Worm (Caenorhabditis elegans) whole organism, midembryonic: ENCODE measurements around the gene C46H3.1.

Source experiments
- T22C8.4 ChIP-seq: fragments of 200-800 bp; sonication (Bioruptor generic); IDR thresholded peaks from 2 replicates; pipeline ENCODE4 v1.3.6; 2022; ENCODE audit warnings: missing genetic modification characterization, missing compliant biosample characterization
- cog-1 ChIP-seq: sonication (generic microtip); optimal IDR thresholded peaks from 2 replicates; lab custom pipeline; 2016; ENCODE audit warnings: missing genetic modification characterization, missing compliant biosample characterization
- flt-1 ChIP-seq: fragments of 200-800 bp; sonication (Bioruptor generic); IDR thresholded peaks from 2 replicates; pipeline ENCODE4 v1.3.6; 2022; ENCODE audit warnings: missing genetic modification characterization, missing compliant biosample characterization
- klf-2 ChIP-seq: fragments of 200-800 bp; sonication (Bioruptor generic); conservative IDR thresholded peaks from 2 replicates; pipeline ENCODE4 v1.3.6; 2022; ENCODE audit warnings: missing genetic modification reagents, missing genetic modification characterization, missing compliant biosample characterization
- med-1 ChIP-seq: sonication (generic microtip); optimal IDR thresholded peaks from 2 replicates; lab custom pipeline; 2017; ENCODE audit warnings: missing genetic modification characterization, mild to moderate bottlenecking, missing compliant biosample characterization, antibody characterized with exemption, missing genetic modification reagents; ENCODE audit not compliant: insufficient read depth
- ref-1 ChIP-seq: fragments of 200-800 bp; sonication (Bioruptor generic); conservative IDR thresholded peaks from 2 replicates; pipeline ENCODE4 v1.3.6; 2022; ENCODE audit warnings: missing genetic modification reagents, missing genetic modification characterization, missing compliant biosample characterization
- tab-1 ChIP-seq: fragments of 200-800 bp; sonication (Bioruptor generic); IDR thresholded peaks from 2 replicates; pipeline ENCODE4 v1.3.6; 2022; ENCODE audit warnings: missing genetic modification characterization, missing compliant biosample characterization
- ztf-23 ChIP-seq: fragments of 200-800 bp; sonication (Bioruptor generic); IDR thresholded peaks from 2 replicates; pipeline ENCODE4 v1.3.6; 2022; ENCODE audit warnings: missing genetic modification reagents, missing genetic modification characterization, missing compliant biosample characterization
- ztf-29 ChIP-seq: fragments of 200-800 bp; sonication (Bioruptor generic); IDR thresholded peaks from 2 replicates; pipeline ENCODE4 v1.3.6; 2022; ENCODE audit warnings: missing genetic modification reagents, missing genetic modification characterization, missing compliant biosample characterization

The C46H3.1 gene

DNA sequence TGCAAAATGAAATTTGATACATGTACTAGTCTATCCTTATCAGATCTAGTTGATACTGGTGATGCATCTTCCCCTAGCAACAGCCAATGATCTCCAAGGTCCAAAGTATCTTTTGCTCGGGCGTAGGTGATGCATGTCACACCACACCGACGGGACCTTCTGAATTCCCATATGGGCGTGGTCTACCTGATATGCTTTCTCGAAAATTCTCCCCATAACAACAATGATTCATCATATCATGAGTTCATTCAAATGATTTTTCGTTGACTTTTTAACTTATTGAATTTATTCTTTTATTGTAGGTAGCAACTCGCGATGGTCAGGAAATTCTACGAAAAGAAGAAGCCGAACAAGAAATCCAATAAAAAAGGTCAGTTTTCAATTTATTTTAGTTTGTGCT lies at the start of gene C46H3.1:
Gene C46H3.1, plus strand, starts transcription at position 301 of the 400 bp plus-strand sequence.
- TF ChIP-seq ref-1 (GFP tag; lab: Robert Waterston, UW): no peak
- no peak for TF ChIP-seq tab-1 (GFP tag; lab: Robert Waterston, UW)

DNA sequence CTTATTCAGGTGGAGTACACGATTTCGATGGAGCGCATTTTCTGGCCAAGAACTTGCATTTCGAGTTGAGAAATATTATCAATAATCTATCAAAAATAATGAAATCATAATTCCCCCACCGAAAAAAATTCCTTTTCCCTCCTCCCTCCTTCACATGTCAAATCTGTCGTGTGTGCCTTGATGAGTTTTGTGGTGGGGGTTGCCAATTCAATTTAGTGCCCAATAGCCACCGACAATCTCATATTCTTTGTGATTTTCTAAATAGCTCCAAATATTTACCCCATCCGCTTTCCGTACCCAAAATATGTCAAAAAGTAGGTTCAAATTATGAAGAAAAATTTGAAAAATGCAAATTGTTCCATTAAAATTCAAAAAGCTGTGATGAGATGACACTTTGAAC lies 47.2 kb upstream of the C46H3.1 start, which contains the start of gene tmc-1:
Gene tmc-1, plus strand, starts transcription at position 189 of the 400 bp plus-strand sequence.
- TF ChIP-seq cog-1 (tag; lab: Kevin White, UChicago) (no peak), ref-1 (GFP tag; lab: Robert Waterston, UW) (no peak), tab-1 (GFP tag; lab: Robert Waterston, UW) (no peak), klf-2 (no peak), ztf-29 (GFP tag; lab: Robert Waterston, UW) (no peak), ztf-23 (GFP tag; lab: Robert Waterston, UW) (no peak), T22C8.4 (no peak), med-1 (GFP tag; lab: Kevin White, UChicago) (no peak)

DNA sequence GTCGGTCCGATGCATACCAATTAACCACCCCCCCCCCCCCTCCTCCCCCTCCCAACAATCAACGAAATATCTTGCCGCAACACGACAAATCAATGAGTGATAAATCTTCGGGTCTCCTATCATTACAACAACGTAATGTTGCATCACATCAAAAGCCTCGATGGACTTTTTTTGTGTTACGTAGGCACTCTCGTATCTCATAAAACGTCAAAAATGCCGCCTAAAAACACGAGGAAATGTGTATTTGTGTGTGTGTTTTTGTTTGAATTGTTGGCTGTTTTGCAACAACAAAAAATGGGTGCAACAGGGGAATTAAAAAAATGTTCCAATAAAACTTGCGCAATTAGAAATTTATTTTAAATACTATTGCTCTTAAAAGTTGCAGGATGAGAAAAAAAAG lies 42.0 kb upstream of the C46H3.1 start:
- TF ChIP-seq flt-1 (GFP tag; lab: Robert Waterston, UW) (no peak), klf-2 (no peak), ref-1 (GFP tag; lab: Robert Waterston, UW) (no peak), med-1 (GFP tag; lab: Kevin White, UChicago) (no peak), T22C8.4 (no peak), cog-1 (tag; lab: Kevin White, UChicago) (no peak), ztf-29 (GFP tag; lab: Robert Waterston, UW) (no peak), tab-1 (GFP tag; lab: Robert Waterston, UW) (no peak), ztf-23 (GFP tag; lab: Robert Waterston, UW) (no peak)

DNA sequence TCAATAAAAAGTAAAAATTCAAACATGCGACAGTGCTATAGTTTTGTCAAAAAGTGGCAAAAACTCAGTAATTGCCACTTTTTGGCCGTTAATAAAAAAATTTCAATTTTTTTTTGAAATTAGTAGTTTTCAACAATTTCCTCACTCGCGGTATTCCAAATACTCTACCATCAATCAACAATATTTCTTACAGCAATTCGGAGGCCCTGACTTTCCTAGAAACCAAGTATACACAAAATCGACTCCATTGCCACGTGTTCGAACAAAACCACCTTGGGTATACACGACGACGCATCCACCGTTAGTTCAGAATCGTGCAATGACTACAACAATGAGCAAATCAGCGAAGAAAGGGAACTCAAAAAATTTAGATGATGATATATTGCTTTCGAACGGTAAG lies 37.6 kb upstream of the C46H3.1 start:
- TF ChIP-seq cog-1 (tag; lab: Kevin White, UChicago): no peak
- no peak for TF ChIP-seq klf-2
- no peak for TF ChIP-seq flt-1 (GFP tag; lab: Robert Waterston, UW)
- TF ChIP-seq ztf-29 (GFP tag; lab: Robert Waterston, UW): no peak
- TF ChIP-seq T22C8.4: no peak
- no peak for TF ChIP-seq ref-1 (GFP tag; lab: Robert Waterston, UW)
- TF ChIP-seq med-1 (GFP tag; lab: Kevin White, UChicago): no peak
- no peak for TF ChIP-seq ztf-23 (GFP tag; lab: Robert Waterston, UW)
- TF ChIP-seq tab-1 (GFP tag; lab: Robert Waterston, UW): no peak

DNA sequence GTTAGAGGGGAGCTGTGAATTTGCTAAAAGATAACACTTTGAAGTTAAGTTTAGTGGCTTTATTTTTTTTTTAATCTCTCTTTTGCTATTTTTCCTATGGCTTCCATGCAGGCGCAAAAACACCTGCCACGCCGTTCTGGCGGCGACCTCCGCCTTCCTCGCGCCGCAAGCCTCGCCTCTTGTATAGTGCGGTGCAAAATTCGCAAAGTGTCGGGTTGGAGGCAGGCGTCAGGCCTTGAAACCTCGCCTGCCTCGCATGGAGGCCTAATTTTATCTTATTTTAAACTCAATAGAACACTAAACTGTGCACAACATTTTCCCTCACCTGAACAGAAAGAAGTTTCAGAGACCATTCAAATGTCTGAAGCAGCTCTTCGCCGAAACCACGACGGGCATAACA lies 37.2 kb upstream of the C46H3.1 start:
- TF ChIP-seq flt-1 (GFP tag; lab: Robert Waterston, UW): no peak
- TF ChIP-seq ztf-23 (GFP tag; lab: Robert Waterston, UW): no peak
- no peak for TF ChIP-seq klf-2
- TF ChIP-seq cog-1 (tag; lab: Kevin White, UChicago): no peak
- no peak for TF ChIP-seq med-1 (GFP tag; lab: Kevin White, UChicago)
- no peak for TF ChIP-seq tab-1 (GFP tag; lab: Robert Waterston, UW)
- TF ChIP-seq ztf-29 (GFP tag; lab: Robert Waterston, UW): no peak
- no peak for TF ChIP-seq ref-1 (GFP tag; lab: Robert Waterston, UW)
- TF ChIP-seq T22C8.4: no peak

DNA sequence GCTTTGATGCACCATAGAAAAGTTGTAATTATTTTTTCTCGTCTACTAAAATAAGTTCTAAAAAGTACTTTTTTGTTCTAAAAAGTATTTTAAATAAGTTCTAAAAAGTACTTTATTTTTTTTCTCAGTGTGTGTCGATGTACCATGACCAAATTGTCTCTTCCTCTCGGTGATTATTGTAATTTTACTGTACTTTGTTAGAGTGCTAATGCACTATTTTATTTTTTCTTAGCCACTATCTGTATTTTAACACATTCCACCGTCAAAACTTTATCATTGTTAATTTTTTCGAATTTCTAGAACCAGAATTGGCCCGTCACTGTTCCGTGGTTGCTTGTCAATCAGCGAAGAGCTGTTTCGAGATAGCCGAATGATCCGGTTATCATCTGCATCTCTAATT lies 29.2 kb upstream of the C46H3.1 start, which contains the start of gene hot-8:
Gene hot-8, plus strand, starts transcription at position 301 of the 400 bp plus-strand sequence.
- TF ChIP-seq ztf-29 (GFP tag; lab: Robert Waterston, UW): no peak
- TF ChIP-seq T22C8.4: no peak
- TF ChIP-seq ref-1 (GFP tag; lab: Robert Waterston, UW): no peak
- TF ChIP-seq ztf-23 (GFP tag; lab: Robert Waterston, UW): no peak

DNA sequence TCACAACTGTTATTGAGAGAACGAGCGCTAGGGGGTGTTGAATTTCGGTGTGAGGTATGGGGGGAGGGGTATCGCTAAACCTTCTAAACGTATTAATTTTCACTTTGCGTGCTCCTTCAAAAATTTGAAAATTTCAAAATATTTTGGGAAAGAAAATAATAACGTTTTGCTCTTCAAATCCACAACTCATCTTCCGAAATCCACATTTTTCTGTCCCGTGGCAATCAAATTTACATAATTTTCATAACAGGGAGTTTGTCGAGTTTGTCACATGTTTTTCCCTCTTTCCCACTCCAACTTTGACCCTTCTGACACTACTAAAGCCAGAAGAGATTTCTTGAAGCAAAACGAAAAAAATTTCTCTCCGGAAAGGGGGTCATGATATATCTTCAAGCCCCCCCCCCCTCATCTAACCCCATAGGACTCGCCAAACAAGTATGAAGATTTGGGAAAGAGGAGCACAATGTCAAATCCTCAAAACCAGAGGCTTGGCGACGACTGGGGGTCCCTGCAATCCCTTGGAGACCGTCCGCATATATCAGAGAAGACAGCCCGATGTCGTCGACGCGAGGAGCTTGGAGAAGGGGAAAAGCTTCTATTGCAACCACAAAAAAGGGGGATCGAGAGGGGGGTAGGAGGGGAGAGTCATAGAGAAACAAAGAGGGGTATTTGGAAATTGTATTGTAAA lies 27.8 kb upstream of the C46H3.1 start:
- no peak for TF ChIP-seq T22C8.4
- no peak for TF ChIP-seq klf-2
- TF ChIP-seq ref-1 (GFP tag; lab: Robert Waterston, UW): no peak
- TF ChIP-seq ztf-29 (GFP tag; lab: Robert Waterston, UW): no peak
- TF ChIP-seq ztf-23 (GFP tag; lab: Robert Waterston, UW): no peak
- TF ChIP-seq flt-1 (GFP tag; lab: Robert Waterston, UW): no peak
- no peak for TF ChIP-seq med-1 (GFP tag; lab: Kevin White, UChicago)
- TF ChIP-seq cog-1 (tag; lab: Kevin White, UChicago): no peak
- TF ChIP-seq tab-1 (GFP tag; lab: Robert Waterston, UW): no peak

DNA sequence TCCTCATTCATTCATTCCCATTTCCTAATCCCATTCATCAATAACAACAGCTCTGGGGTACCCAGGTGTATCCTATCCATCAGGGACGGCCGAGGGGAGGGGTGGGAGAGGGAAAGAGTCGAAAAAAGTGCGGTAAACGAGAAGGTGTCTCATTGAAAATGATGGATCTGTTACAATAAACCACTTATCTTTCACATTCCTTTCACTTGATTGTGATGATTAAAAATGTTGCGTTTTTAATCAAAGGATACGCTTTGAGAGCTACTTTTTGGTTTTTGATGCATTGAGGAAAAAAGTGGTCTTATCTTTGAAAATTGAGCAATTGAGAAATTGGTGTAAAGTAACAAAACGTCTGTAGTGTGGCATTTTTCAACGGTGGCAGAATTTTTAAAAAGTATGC lies 25.9 kb upstream of the C46H3.1 start:
- TF ChIP-seq T22C8.4 (no peak), flt-1 (GFP tag; lab: Robert Waterston, UW) (no peak), ref-1 (GFP tag; lab: Robert Waterston, UW) (no peak), cog-1 (tag; lab: Kevin White, UChicago) (no peak), ztf-23 (GFP tag; lab: Robert Waterston, UW) (no peak), med-1 (GFP tag; lab: Kevin White, UChicago) (no peak), tab-1 (GFP tag; lab: Robert Waterston, UW) (no peak), klf-2 (no peak), ztf-29 (GFP tag; lab: Robert Waterston, UW) (no peak)

DNA sequence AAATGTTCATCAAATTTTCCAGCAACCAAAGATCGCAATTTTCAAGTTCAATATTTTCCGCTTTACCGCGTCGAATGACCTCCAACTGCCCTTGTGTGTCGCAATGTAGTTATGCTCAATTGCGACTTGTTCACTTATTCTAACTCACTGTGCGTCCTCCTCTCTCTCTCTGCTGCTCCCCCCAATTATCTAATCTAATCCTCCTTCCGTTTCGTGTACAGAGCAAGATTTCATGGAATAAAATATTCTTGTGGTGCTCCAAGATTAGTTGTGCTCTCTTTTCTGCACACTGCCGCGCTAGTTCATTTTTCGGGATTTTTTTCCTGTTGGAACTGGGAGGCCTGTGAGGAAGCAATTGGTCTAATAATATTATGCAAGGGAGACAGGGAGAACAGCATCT lies 25.2 kb upstream of the C46H3.1 start:
- no peak for TF ChIP-seq T22C8.4
- TF ChIP-seq ztf-23 (GFP tag; lab: Robert Waterston, UW): no peak
- TF ChIP-seq flt-1 (GFP tag; lab: Robert Waterston, UW): no peak
- TF ChIP-seq med-1 (GFP tag; lab: Kevin White, UChicago): no peak
- TF ChIP-seq ztf-29 (GFP tag; lab: Robert Waterston, UW): no peak
- no peak for TF ChIP-seq ref-1 (GFP tag; lab: Robert Waterston, UW)
- no peak for TF ChIP-seq tab-1 (GFP tag; lab: Robert Waterston, UW)
- TF ChIP-seq klf-2: no peak
- TF ChIP-seq cog-1 (tag; lab: Kevin White, UChicago): no peak
